Fruit fly (Drosophila melanogaster) Kc167 (cell line): Measurements from ENCODE around the gene Dus1.

ENCODE experiments used
- insv ChIP-seq: fragments of >200 bp; optimal IDR thresholded peaks from 3 replicates; lab custom pipeline; 2018; ENCODE audit warnings: missing external identifiers
- psq ChIP-seq: fragments of >200 bp; optimal IDR thresholded peaks from 2 replicates; lab custom pipeline; 2017; ENCODE audit warnings: missing external identifiers
- ttk ChIP-seq: sonication (Bioruptor generic); optimal IDR thresholded peaks from 2 replicates; lab custom pipeline; 2017; ENCODE audit warnings: missing external identifiers

- no peak for TF ChIP-seq psq
- no peak for TF ChIP-seq ttk (lab: Kevin White, UChicago)
- no peak for TF ChIP-seq insv (lab: Kevin White, UChicago)
These were observed 67.9 kb downstream of the Dus1 start, which contains the start of gene mRpL10 for dm6 chr2L:203529-204127.
